Fruit fly (Drosophila melanogaster): ENCODE results near the gene ND-B22.

Gene ND-B22

DNA sequence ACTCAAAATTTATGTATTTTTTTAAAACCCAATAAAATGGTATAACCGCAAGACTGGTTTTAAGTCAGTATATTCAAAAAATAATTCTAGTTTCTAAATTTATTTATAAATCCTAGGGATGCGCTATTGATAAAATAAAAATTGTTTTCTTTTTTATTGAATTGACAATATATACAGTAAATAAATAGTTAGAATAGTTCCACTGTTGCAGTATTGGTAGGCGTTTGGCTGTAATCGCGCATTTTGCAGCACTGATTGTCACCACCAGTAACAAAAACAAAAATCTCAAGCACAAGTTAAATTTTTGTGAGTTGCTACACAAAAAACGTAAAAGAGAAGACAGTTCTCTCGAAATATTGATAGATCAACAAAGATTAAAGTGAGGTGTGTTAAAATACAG lies 2.0 kb downstream of the ND-B22 start, which contains the start of gene CG31855 (continued):
- TF ChIP-seq CG1792 (GFP tag; optimal IDR thresholded peaks at IDR 0.05), result no peak
- TF ChIP-seq ara (GFP tag; IDR thresholded peaks at IDR 0.05), result peak; percentile 62; the same call in 1 of the 2 replicates
- TF ChIP-seq ewg (GFP tag; optimal IDR thresholded peaks at IDR 0.05), result peak; percentile 68
- no peak for TF ChIP-seq sima (GFP tag; optimal IDR thresholded peaks at IDR 0.05)
- TF ChIP-seq pho (GFP tag; optimal IDR thresholded peaks at IDR 0.05), result peak; percentile 74
- peak; percentile 39 for TF ChIP-seq slp2 (GFP tag; optimal IDR thresholded peaks at IDR 0.05)
- TF ChIP-seq HLH4C (GFP tag; IDR thresholded peaks at IDR 0.05; ENCODE audit: partially characterized antibody), result no peak
- peak; percentile 95 for TF ChIP-seq slbo (GFP tag; IDR thresholded peaks at IDR 0.05)
- peak; percentile 86 for TF ChIP-seq ems (GFP tag; optimal IDR thresholded peaks at IDR 0.05)
- no peak; the same call in 1 of the 2 replicates for TF ChIP-seq amos (GFP tag; IDR thresholded peaks at IDR 0.05; ENCODE audit: partially characterized antibody)
- TF ChIP-seq CG6765 (GFP tag; optimal IDR thresholded peaks at IDR 0.05), result peak; percentile 84
- peak; percentile 87 for TF ChIP-seq ind (GFP tag; optimal IDR thresholded peaks at IDR 0.05)
- peak; percentile 73 for TF ChIP-seq CG5953 (GFP tag; IDR thresholded peaks at IDR 0.05)
- TF ChIP-seq CG16813 (GFP tag; IDR thresholded peaks at IDR 0.05; ENCODE audit: partially characterized antibody), result no peak
- no peak for TF ChIP-seq D (optimal IDR thresholded peaks at IDR 0.05)
- peak; percentile 56 for TF ChIP-seq D (GFP tag; optimal IDR thresholded peaks at IDR 0.05)
- no peak for TF ChIP-seq CG9797 (GFP tag; optimal IDR thresholded peaks at IDR 0.05)
- TF ChIP-seq run (tag; optimal IDR thresholded peaks at IDR 0.05), result peak; percentile 41
- TF ChIP-seq onecut (GFP tag; IDR thresholded peaks at IDR 0.05), result peak; percentile 73
- TF ChIP-seq Mes4 (GFP tag; optimal IDR thresholded peaks at IDR 0.05), result peak; percentile 49
- TF ChIP-seq Sry-δ (GFP tag; optimal IDR thresholded peaks at IDR 0.05), result peak; percentile 35
- peak; percentile 66 to 73 for TF ChIP-seq chif (GFP tag; optimal IDR thresholded peaks at IDR 0.05)
- TF ChIP-seq CG4404 (GFP tag; IDR thresholded peaks at IDR 0.05), result peak; percentile 56
- peak; percentile 43 for TF ChIP-seq Spps (tag; optimal IDR thresholded peaks at IDR 0.05)
- TF ChIP-seq crc (GFP tag; optimal IDR thresholded peaks at IDR 0.05), result peak; percentile 16
- TF ChIP-seq CG5245 (GFP tag; optimal IDR thresholded peaks at IDR 0.05), result peak; percentile 79
- peak; percentile 87 for TF ChIP-seq chn (GFP tag; optimal IDR thresholded peaks at IDR 0.05)
- TF ChIP-seq CG17829 (tag; optimal IDR thresholded peaks at IDR 0.05), result peak; percentile 80
- TF ChIP-seq gcm (GFP tag; optimal IDR thresholded peaks at IDR 0.05), result peak; percentile 68
- peak; percentile 74 for TF ChIP-seq trem (tag; optimal IDR thresholded peaks at IDR 0.05)
- peak; percentile 91 for TF ChIP-seq CG4707 (GFP tag; optimal IDR thresholded peaks at IDR 0.05)
- peak; percentile 69 for TF ChIP-seq CG17912 (GFP tag; optimal IDR thresholded peaks at IDR 0.05)
- TF ChIP-seq chinmo (GFP tag; IDR thresholded peaks at IDR 0.05; ENCODE audit: partially characterized antibody), result no peak
- TF ChIP-seq CG1603 (tag; optimal IDR thresholded peaks at IDR 0.05), result peak; percentile 68
- TF ChIP-seq CG10565 (GFP tag; optimal IDR thresholded peaks at IDR 0.05), result peak; percentile 44
- TF ChIP-seq gem (tag; optimal IDR thresholded peaks at IDR 0.05), result peak; percentile 85
- no peak for TF ChIP-seq hb (GFP tag; IDR thresholded peaks at IDR 0.05; ENCODE audit: partially characterized antibody)
- peak; percentile 68 for TF ChIP-seq CG8944 (GFP tag; optimal IDR thresholded peaks at IDR 0.05)
- TF ChIP-seq CG7372 (GFP tag; IDR thresholded peaks at IDR 0.05), result peak; percentile 78
- TF ChIP-seq Side (GFP tag; optimal IDR thresholded peaks at IDR 0.05), result peak; percentile 64
- TF ChIP-seq CG7745 (tag; optimal IDR thresholded peaks at IDR 0.05), result no peak
- peak; percentile 60 for TF ChIP-seq bab2 (GFP tag; optimal IDR thresholded peaks at IDR 0.05)
- no peak for TF ChIP-seq dan (GFP tag; IDR thresholded peaks at IDR 0.05)
- TF ChIP-seq CG30020 (tag; optimal IDR thresholded peaks at IDR 0.05), result peak; percentile 44
- peak; percentile 86 for TF ChIP-seq Xrp1 (GFP tag; IDR thresholded peaks at IDR 0.05)
- TF ChIP-seq fd64A (GFP tag; optimal IDR thresholded peaks at IDR 0.05), result no peak
- no peak for TF ChIP-seq unc-4 (GFP tag; IDR thresholded peaks at IDR 0.05; ENCODE audit: partially characterized antibody)
- TF ChIP-seq Dref (GFP tag; IDR thresholded peaks at IDR 0.05), result 0 out of 2 replicates have a peak, but pooled peaks have one; percentile 25
- TF ChIP-seq bsh (GFP tag; optimal IDR thresholded peaks at IDR 0.05), result peak; percentile 12 to 76
- peak; percentile 77 for TF ChIP-seq Gug (GFP tag; IDR thresholded peaks at IDR 0.05)
- peak; percentile 72 for TF ChIP-seq CG9727 (GFP tag; optimal IDR thresholded peaks at IDR 0.05)

Measured in whole organism, embryonic.